Worm (Caenorhabditis elegans) whole organism, late embryonic: ENCODE measurements around the gene rga-3.
A peak's percentile ranks its signal among the peaks of the same experiment; 100 is the strongest.

Experiments
- C08G9.2 ChIP-seq: sonication (generic microtip); optimal IDR thresholded peaks from 2 replicates; lab custom pipeline; 2016; ENCODE audit warnings: mild to moderate bottlenecking, missing genetic modification characterization, moderate library complexity, missing compliant biosample characterization
- C38D4.7 ChIP-seq: fragments of 200-800 bp; sonication (Bioruptor generic); optimal IDR thresholded peaks from 2 replicates; lab custom pipeline; 2018; ENCODE audit warnings: mild to moderate bottlenecking, missing genetic modification characterization, moderate library complexity, missing compliant biosample characterization
- K02D7.2 ChIP-seq: sonication (generic microtip); optimal IDR thresholded peaks from 2 replicates; lab custom pipeline; 2017; ENCODE audit warnings: mild to moderate bottlenecking, missing genetic modification characterization, missing compliant biosample characterization
- K09A11.1 ChIP-seq: sonication (generic microtip); optimal IDR thresholded peaks from 2 replicates; lab custom pipeline; 2017; ENCODE audit warnings: antibody characterized with exemption, mild to moderate bottlenecking, missing genetic modification characterization, missing compliant biosample characterization; ENCODE audit not compliant: insufficient read depth
- T23F11.4 ChIP-seq: fragments of 200-800 bp; sonication (Bioruptor generic); optimal IDR thresholded peaks from 2 replicates; lab custom pipeline; 2018; ENCODE audit warnings: mild to moderate bottlenecking, missing genetic modification characterization, missing compliant biosample characterization
- Y22D7AL.16 ChIP-seq: sonication (generic microtip); optimal IDR thresholded peaks from 2 replicates; lab custom pipeline; 2016; ENCODE audit warnings: missing genetic modification characterization, missing compliant biosample characterization
- ahr-1 ChIP-seq: sonication (generic microtip); optimal IDR thresholded peaks from 2 replicates; lab custom pipeline; 2016; ENCODE audit warnings: missing genetic modification characterization, missing compliant biosample characterization
- ama-1 ChIP-seq: fragments of 150-350 bp; optimal IDR thresholded peaks from 2 replicates; lab custom pipeline; 2014
- ceh-14 ChIP-seq: sonication (generic microtip); optimal IDR thresholded peaks from 2 replicates; lab custom pipeline; 2016; ENCODE audit warnings: missing genotype, missing genetic modification characterization, missing compliant biosample characterization
- ceh-18 ChIP-seq: sonication (generic microtip); optimal IDR thresholded peaks from 2 replicates; lab custom pipeline; 2016; ENCODE audit warnings: missing genetic modification characterization, missing compliant biosample characterization
- ceh-2 ChIP-seq: sonication (generic microtip); optimal IDR thresholded peaks from 2 replicates; lab custom pipeline; 2016; ENCODE audit warnings: missing genotype, missing genetic modification characterization, missing compliant biosample characterization
- ceh-24 ChIP-seq: sonication (generic microtip); optimal IDR thresholded peaks from 2 replicates; lab custom pipeline; 2016; ENCODE audit warnings: mild to moderate bottlenecking, missing genetic modification characterization, missing compliant biosample characterization
- ceh-31 ChIP-seq: sonication (generic microtip); optimal IDR thresholded peaks from 2 replicates; lab custom pipeline; 2016; ENCODE audit warnings: missing genetic modification characterization, missing compliant biosample characterization
- ceh-34 ChIP-seq: sonication (generic microtip); optimal IDR thresholded peaks from 2 replicates; lab custom pipeline; 2016; ENCODE audit warnings: mild to moderate bottlenecking, missing genetic modification characterization, missing compliant biosample characterization
- ceh-48 ChIP-seq: sonication (generic microtip); optimal IDR thresholded peaks from 2 replicates; lab custom pipeline; 2016; ENCODE audit warnings: missing genetic modification characterization, inconsistent platforms, missing compliant biosample characterization
- che-1 ChIP-seq: sonication (generic microtip); optimal IDR thresholded peaks from 2 replicates; lab custom pipeline; 2016; ENCODE audit warnings: mild to moderate bottlenecking, missing genetic modification characterization, missing compliant biosample characterization
- dmd-4 ChIP-seq: sonication (generic microtip); optimal IDR thresholded peaks from 2 replicates; lab custom pipeline; 2016; ENCODE audit warnings: borderline replicate concordance, missing genetic modification characterization, missing compliant biosample characterization
- dve-1 ChIP-seq: sonication (generic microtip); optimal IDR thresholded peaks from 2 replicates; lab custom pipeline; 2017; ENCODE audit warnings: antibody characterized with exemption, mild to moderate bottlenecking, missing genetic modification characterization, missing compliant biosample characterization
- elt-2 ChIP-seq: sonication (generic microtip); optimal IDR thresholded peaks from 2 replicates; lab custom pipeline; 2016; ENCODE audit warnings: missing genetic modification reagents, missing genetic modification characterization, missing compliant biosample characterization
- ets-4 ChIP-seq: sonication (generic microtip); optimal IDR thresholded peaks from 2 replicates; lab custom pipeline; 2016; ENCODE audit warnings: missing genetic modification characterization, missing compliant biosample characterization
- fax-1 ChIP-seq: sonication (generic microtip); optimal IDR thresholded peaks from 2 replicates; lab custom pipeline; 2016; ENCODE audit warnings: missing genotype, missing genetic modification characterization, missing compliant biosample characterization
- fkh-10 ChIP-seq: fragments of 150-350 bp; optimal IDR thresholded peaks from 2 replicates; lab custom pipeline; 2014; ENCODE audit warnings: missing biosample characterization, missing genetic modification reagents, missing genetic modification characterization
- hlh-30 ChIP-seq: sonication (generic microtip); optimal IDR thresholded peaks from 2 replicates; lab custom pipeline; 2017; ENCODE audit warnings: antibody characterized with exemption, missing genetic modification characterization, missing compliant biosample characterization; ENCODE audit not compliant: insufficient read depth
- hlh-6 ChIP-seq: sonication (generic microtip); optimal IDR thresholded peaks from 2 replicates; lab custom pipeline; 2016; ENCODE audit warnings: missing genotype, missing genetic modification characterization, missing compliant biosample characterization
- hlh-8 ChIP-seq: sonication (generic microtip); optimal IDR thresholded peaks from 2 replicates; lab custom pipeline; 2016; ENCODE audit warnings: missing genotype, missing genetic modification characterization, missing compliant biosample characterization
- madf-2 ChIP-seq: sonication (generic microtip); optimal IDR thresholded peaks from 2 replicates; lab custom pipeline; 2017; ENCODE audit warnings: missing genetic modification characterization, missing compliant biosample characterization
- nfya-1 ChIP-seq: sonication (generic microtip); optimal IDR thresholded peaks from 2 replicates; lab custom pipeline; 2017; ENCODE audit warnings: missing genetic modification characterization, mild to moderate bottlenecking, missing compliant biosample characterization, antibody characterized with exemption, moderate library complexity
- nhr-11 ChIP-seq: fragments of 150-350 bp; optimal IDR thresholded peaks from 2 replicates; lab custom pipeline; 2014; ENCODE audit warnings: missing biosample characterization, missing genetic modification characterization
- pag-3 ChIP-seq: sonication (generic microtip); optimal IDR thresholded peaks from 2 replicates; lab custom pipeline; 2016; ENCODE audit warnings: missing compliant biosample characterization, missing genetic modification characterization, borderline replicate concordance
- pax-1 ChIP-seq: fragments of 150-350 bp; optimal IDR thresholded peaks from 2 replicates; lab custom pipeline; 2014; ENCODE audit warnings: missing biosample characterization, missing genetic modification characterization
- pha-2 ChIP-seq: sonication (generic microtip); optimal IDR thresholded peaks from 2 replicates; lab custom pipeline; 2017; ENCODE audit warnings: mild to moderate bottlenecking, missing genetic modification characterization, missing compliant biosample characterization
- ref-2 ChIP-seq: sonication (generic microtip); optimal IDR thresholded peaks from 2 replicates; lab custom pipeline; 2016; ENCODE audit warnings: missing genetic modification characterization, missing compliant biosample characterization
- rnt-1 ChIP-seq: sonication (generic microtip); optimal IDR thresholded peaks from 2 replicates; lab custom pipeline; 2016; ENCODE audit warnings: missing genetic modification characterization, missing compliant biosample characterization
- sox-4 ChIP-seq: sonication (generic microtip); optimal IDR thresholded peaks from 2 replicates; lab custom pipeline; 2017; ENCODE audit warnings: mild to moderate bottlenecking, missing genetic modification characterization, inconsistent platforms, missing compliant biosample characterization
- tbx-2 ChIP-seq: sonication (generic microtip); optimal IDR thresholded peaks from 2 replicates; lab custom pipeline; 2016; ENCODE audit warnings: missing genetic modification characterization, missing compliant biosample characterization
- tbx-7 ChIP-seq: sonication (generic microtip); optimal IDR thresholded peaks from 2 replicates; lab custom pipeline; 2016; ENCODE audit warnings: missing genotype, missing genetic modification characterization, missing compliant biosample characterization
- unc-42 ChIP-seq: sonication (generic microtip); optimal IDR thresholded peaks from 2 replicates; lab custom pipeline; 2016; ENCODE audit warnings: missing genotype, missing genetic modification characterization, missing compliant biosample characterization
- unc-55 ChIP-seq: sonication (generic microtip); optimal IDR thresholded peaks from 2 replicates; lab custom pipeline; 2017; ENCODE audit warnings: missing biosample characterization, missing genetic modification reagents, missing genetic modification characterization
- unc-86 ChIP-seq: sonication (generic microtip); optimal IDR thresholded peaks from 2 replicates; lab custom pipeline; 2016; ENCODE audit warnings: missing genetic modification characterization, missing compliant biosample characterization
- zip-5 ChIP-seq: sonication (generic microtip); optimal IDR thresholded peaks from 2 replicates; lab custom pipeline; 2016; ENCODE audit warnings: missing genetic modification characterization, missing compliant biosample characterization

The rga-3 gene

ce11 chrV:5677947-5678346, 39.7 kb upstream of the rga-3 start:
- peak; percentile 4 for TF ChIP-seq elt-2
- peak; percentile 3 for TF ChIP-seq pha-2 (tag; lab: Kevin White, UChicago)
- no peak for TF ChIP-seq ceh-2 (tag; lab: Kevin White, UChicago)
- TF ChIP-seq, all 69 proteins: peak for 2

ce11 chrV:5682530-5682929, 35.2 kb upstream of the rga-3 start, which contains the start of gene prp-39:
Gene prp-39 (minus strand): TSS chrV:5682630.
- TF ChIP-seq tbx-7: no peak
- TF ChIP-seq ceh-24 (tag; lab: Kevin White, UChicago): no peak
- no peak for TF ChIP-seq che-1
- no peak for TF ChIP-seq pha-2 (tag; lab: Kevin White, UChicago)
- TF ChIP-seq fkh-10: no peak
- TF ChIP-seq hlh-30 (tag; lab: Kevin White, UChicago): no peak
- TF ChIP-seq ref-2 (tag; lab: Kevin White, UChicago): no peak
- no peak for TF ChIP-seq dve-1 (tag; lab: Kevin White, UChicago)
- no peak for TF ChIP-seq K02D7.2 (tag; lab: Kevin White, UChicago)
- no peak for TF ChIP-seq sox-4
- no peak for TF ChIP-seq pag-3 (tag; lab: Kevin White, UChicago)
- TF ChIP-seq hlh-6 (tag; lab: Kevin White, UChicago): no peak
- TF ChIP-seq fax-1 (tag; lab: Kevin White, UChicago): no peak
- TF ChIP-seq ama-1 (lab: Kevin White, UChicago): no peak
- TF ChIP-seq C08G9.2 (tag; lab: Kevin White, UChicago): no peak
- TF ChIP-seq hlh-8: no peak
- TF ChIP-seq madf-2: no peak
- no peak for TF ChIP-seq nhr-11
- no peak for TF ChIP-seq C38D4.7 (GFP tag; lab: Kevin White, UChicago)

DNA sequence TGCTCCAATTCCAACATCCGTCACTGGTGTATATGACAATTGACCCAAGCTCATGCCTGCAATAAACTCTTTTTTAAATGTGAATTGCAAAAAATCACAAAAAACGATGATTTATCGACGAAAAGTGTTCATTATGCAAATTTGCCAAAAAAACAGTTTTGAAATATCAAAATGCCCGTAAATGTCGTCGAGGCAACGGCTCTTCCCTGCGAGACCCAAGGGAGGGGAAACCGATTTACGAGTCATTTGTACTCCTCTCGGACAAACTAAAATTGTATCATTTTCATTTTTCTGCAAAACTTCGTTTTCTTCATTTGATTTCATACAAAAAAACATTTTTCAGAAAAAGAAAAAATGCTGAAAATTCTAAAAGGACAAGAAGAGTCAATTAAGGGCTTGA, 33.2 kb upstream of the rga-3 start, which contains the start of the genes hmgs-1 and F25B4.4:
Gene hmgs-1 (minus strand): TSS at position 56 of the 400 bp plus-strand sequence.
Gene F25B4.4 (plus strand): TSS at position 340 of the 400 bp plus-strand sequence.
- TF ChIP-seq elt-2 (peak; percentile 23), ets-4 (tag; lab: Kevin White, UChicago) (no peak), unc-86 (peak; percentile 41), ceh-34 (tag; lab: Kevin White, UChicago) (peak; percentile 25), Y22D7AL.16 (no peak), unc-42 (tag; lab: Kevin White, UChicago) (peak; percentile 83), K02D7.2 (tag; lab: Kevin White, UChicago) (no peak), T23F11.4 (GFP tag; lab: Kevin White, UChicago) (no peak), ref-2 (tag; lab: Kevin White, UChicago) (peak; percentile 56), ceh-48 (tag; lab: Kevin White, UChicago) (no peak), zip-5 (tag; lab: Kevin White, UChicago) (no peak), ceh-14 (peak; percentile 15), dmd-4 (tag; lab: Kevin White, UChicago) (peak; percentile 9), ceh-24 (tag; lab: Kevin White, UChicago) (no peak), ahr-1 (tag; lab: Kevin White, UChicago) (no peak), K09A11.1 (tag; lab: Kevin White, UChicago) (peak; percentile 9), unc-55 (GFP tag; lab: Kevin White, UChicago) (peak; percentile 29), pax-1 (tag; lab: Kevin White, UChicago) (peak; percentile 35), nfya-1 (peak; percentile 81), tbx-2 (tag; lab: Kevin White, UChicago) (peak; percentile 69), dve-1 (tag; lab: Kevin White, UChicago) (peak; percentile 59), hlh-30 (tag; lab: Kevin White, UChicago) (peak; percentile 13), ceh-18 (peak; percentile 83), ceh-31 (tag; lab: Kevin White, UChicago) (peak; percentile 77), rnt-1 (tag; lab: Kevin White, UChicago) (peak; percentile 69), ceh-2 (tag; lab: Kevin White, UChicago) (peak; percentile 13)
